Worm (Caenorhabditis elegans) whole organism, early embryonic: ENCODE measurements around the gene C45H4.14.

Experiments used
- B0310.2 ChIP-seq: sonication (generic microtip); optimal IDR thresholded peaks from 2 replicates; lab custom pipeline; 2016; ENCODE audit warnings: mild to moderate bottlenecking, missing genetic modification characterization, missing compliant biosample characterization
- aly-1 ChIP-seq: sonication (generic microtip); optimal IDR thresholded peaks from 2 replicates; lab custom pipeline; 2016; ENCODE audit warnings: missing genetic modification characterization, missing compliant biosample characterization
- ama-1 ChIP-seq: fragments of 150-350 bp; optimal IDR thresholded peaks from 2 replicates; lab custom pipeline; 2014
- ceh-13 ChIP-seq: fragments of 200-800 bp; sonication (Bioruptor generic); optimal IDR thresholded peaks from 2 replicates; lab custom pipeline; 2018; ENCODE audit warnings: mild to moderate bottlenecking, missing genetic modification characterization, missing compliant biosample characterization
- ceh-36 ChIP-seq: sonication (generic microtip); optimal IDR thresholded peaks from 2 replicates; lab custom pipeline; 2016; ENCODE audit warnings: missing genetic modification characterization, inconsistent platforms, missing compliant biosample characterization
- ets-7 ChIP-seq: sonication (generic microtip); optimal IDR thresholded peaks from 2 replicates; lab custom pipeline; 2016; ENCODE audit warnings: missing genotype, missing genetic modification characterization, missing compliant biosample characterization
- flt-1 ChIP-seq: fragments of 200-800 bp; sonication (Bioruptor generic); IDR thresholded peaks from 2 replicates; pipeline ENCODE4 v1.3.6; 2022; ENCODE audit warnings: missing genetic modification characterization, missing compliant biosample characterization
- hmbx-1 ChIP-seq: sonication (generic microtip); optimal IDR thresholded peaks from 2 replicates; lab custom pipeline; 2016; ENCODE audit warnings: mild to moderate bottlenecking, missing genetic modification characterization, missing compliant biosample characterization
- hnd-1 ChIP-seq: sonication (generic microtip); optimal IDR thresholded peaks from 2 replicates; lab custom pipeline; 2016; ENCODE audit warnings: missing genetic modification characterization, missing compliant biosample characterization
- pes-1 ChIP-seq: fragments of 200-800 bp; sonication (Bioruptor generic); IDR thresholded peaks from 2 replicates; pipeline ENCODE4 v1.3.6; 2022; ENCODE audit warnings: missing genetic modification reagents, missing genetic modification characterization, missing compliant biosample characterization
- scrt-1 ChIP-seq: fragments of 200-800 bp; sonication (Bioruptor generic); IDR thresholded peaks from 2 replicates; pipeline ENCODE4 v1.3.6; 2022; ENCODE audit warnings: missing genetic modification characterization, missing compliant biosample characterization
- sea-1 ChIP-seq: fragments of 200-800 bp; sonication (Bioruptor generic); conservative IDR thresholded peaks from 2 replicates; pipeline ENCODE4 v1.3.6; 2022; ENCODE audit warnings: missing genetic modification characterization, missing compliant biosample characterization
- tbx-37 ChIP-seq: fragments of 200-800 bp; sonication (Bioruptor generic); conservative IDR thresholded peaks from 2 replicates; pipeline ENCODE4 v1.3.6; 2022; ENCODE audit warnings: missing genetic modification reagents, missing genetic modification characterization, missing compliant biosample characterization
- tra-4 ChIP-seq: sonication (generic microtip); optimal IDR thresholded peaks from 2 replicates; lab custom pipeline; 2017; ENCODE audit warnings: missing genetic modification characterization, missing compliant biosample characterization

- no peak for TF ChIP-seq sea-1 (GFP tag; lab: Robert Waterston, UW)
- TF ChIP-seq tbx-37, result no peak
- no peak for TF ChIP-seq scrt-1
- TF ChIP-seq ama-1 (lab: Kevin White, UChicago), result no peak
- TF ChIP-seq ceh-36, result no peak
- TF ChIP-seq B0310.2 (tag; lab: Kevin White, UChicago), result no peak
- no peak for TF ChIP-seq aly-1 (tag; lab: Kevin White, UChicago)
- TF ChIP-seq ceh-13 (GFP tag; lab: Kevin White, UChicago), result no peak
- TF ChIP-seq pes-1, result no peak
- TF ChIP-seq hmbx-1 (tag; lab: Kevin White, UChicago), result no peak
- no peak for TF ChIP-seq hnd-1
- no peak for TF ChIP-seq flt-1 (GFP tag; lab: Robert Waterston, UW)
- TF ChIP-seq tra-4 (tag; lab: Kevin White, UChicago), result no peak
- TF ChIP-seq ets-7 (tag; lab: Kevin White, UChicago), result no peak
Observed at ce11 chrV:2206801-2207200, 47.6 kb upstream of the C45H4.14 start, which contains the start of gene svh-11.
